Worm (Caenorhabditis elegans) whole organism, late embryonic: ENCODE measurements around the gene C38D4.10.
"Not testable (repeated sequence)": the region's sequence is repeated elsewhere in the genome, so short reads cannot be mapped to it uniquely, and the experiment has no call there.

ENCODE experiments used
- C08G9.2 ChIP-seq: sonication (generic microtip); optimal IDR thresholded peaks from 2 replicates; lab custom pipeline; 2016; ENCODE audit warnings: mild to moderate bottlenecking, missing genetic modification characterization, moderate library complexity, missing compliant biosample characterization
- C38D4.7 ChIP-seq: fragments of 200-800 bp; sonication (Bioruptor generic); optimal IDR thresholded peaks from 2 replicates; lab custom pipeline; 2018; ENCODE audit warnings: mild to moderate bottlenecking, missing genetic modification characterization, moderate library complexity, missing compliant biosample characterization
- F13H6.1 ChIP-seq: sonication (generic microtip); optimal IDR thresholded peaks from 2 replicates; lab custom pipeline; 2016; ENCODE audit warnings: missing genetic modification characterization, missing compliant biosample characterization
- K02D7.2 ChIP-seq: sonication (generic microtip); optimal IDR thresholded peaks from 2 replicates; lab custom pipeline; 2017; ENCODE audit warnings: mild to moderate bottlenecking, missing genetic modification characterization, missing compliant biosample characterization
- K09A11.1 ChIP-seq: sonication (generic microtip); optimal IDR thresholded peaks from 2 replicates; lab custom pipeline; 2017; ENCODE audit warnings: antibody characterized with exemption, mild to moderate bottlenecking, missing genetic modification characterization, missing compliant biosample characterization; ENCODE audit not compliant: insufficient read depth
- Y22D7AL.16 ChIP-seq: sonication (generic microtip); optimal IDR thresholded peaks from 2 replicates; lab custom pipeline; 2016; ENCODE audit warnings: missing genetic modification characterization, missing compliant biosample characterization
- ahr-1 ChIP-seq: sonication (generic microtip); optimal IDR thresholded peaks from 2 replicates; lab custom pipeline; 2016; ENCODE audit warnings: missing genetic modification characterization, missing compliant biosample characterization
- ama-1 ChIP-seq: fragments of 150-350 bp; optimal IDR thresholded peaks from 2 replicates; lab custom pipeline; 2014
- ceh-18 ChIP-seq: sonication (generic microtip); optimal IDR thresholded peaks from 2 replicates; lab custom pipeline; 2016; ENCODE audit warnings: missing genetic modification characterization, missing compliant biosample characterization
- ceh-2 ChIP-seq: sonication (generic microtip); optimal IDR thresholded peaks from 2 replicates; lab custom pipeline; 2016; ENCODE audit warnings: missing genotype, missing genetic modification characterization, missing compliant biosample characterization
- ceh-30 ChIP-seq: fragments of 150-350 bp; optimal IDR thresholded peaks from 2 replicates; lab custom pipeline; 2014; ENCODE audit warnings: missing biosample characterization, missing genetic modification characterization
- ceh-31 ChIP-seq: sonication (generic microtip); optimal IDR thresholded peaks from 2 replicates; lab custom pipeline; 2016; ENCODE audit warnings: missing genetic modification characterization, missing compliant biosample characterization
- ceh-48 ChIP-seq: sonication (generic microtip); optimal IDR thresholded peaks from 2 replicates; lab custom pipeline; 2016; ENCODE audit warnings: missing genetic modification characterization, inconsistent platforms, missing compliant biosample characterization
- ceh-9 ChIP-seq: sonication (generic microtip); optimal IDR thresholded peaks from 2 replicates; lab custom pipeline; 2016; ENCODE audit warnings: mild to moderate bottlenecking, missing genetic modification characterization, inconsistent platforms, missing compliant biosample characterization
- dve-1 ChIP-seq: sonication (generic microtip); optimal IDR thresholded peaks from 2 replicates; lab custom pipeline; 2017; ENCODE audit warnings: antibody characterized with exemption, mild to moderate bottlenecking, missing genetic modification characterization, missing compliant biosample characterization
- elt-2 ChIP-seq: sonication (generic microtip); optimal IDR thresholded peaks from 2 replicates; lab custom pipeline; 2016; ENCODE audit warnings: missing genetic modification reagents, missing genetic modification characterization, missing compliant biosample characterization
- ets-4 ChIP-seq: sonication (generic microtip); optimal IDR thresholded peaks from 2 replicates; lab custom pipeline; 2016; ENCODE audit warnings: missing genetic modification characterization, missing compliant biosample characterization
- fkh-6 ChIP-seq: sonication (generic microtip); optimal IDR thresholded peaks from 2 replicates; lab custom pipeline; 2016; ENCODE audit warnings: missing genetic modification characterization, missing compliant biosample characterization
- hlh-15 ChIP-seq: sonication (generic microtip); optimal IDR thresholded peaks from 2 replicates; lab custom pipeline; 2016; ENCODE audit warnings: missing genetic modification characterization, missing compliant biosample characterization
- hlh-30 ChIP-seq: sonication (generic microtip); optimal IDR thresholded peaks from 2 replicates; lab custom pipeline; 2017; ENCODE audit warnings: antibody characterized with exemption, missing genetic modification characterization, missing compliant biosample characterization; ENCODE audit not compliant: insufficient read depth
- lin-11 ChIP-seq: fragments of 200-800 bp; sonication (Bioruptor generic); optimal IDR thresholded peaks from 2 replicates; lab custom pipeline; 2018; ENCODE audit warnings: mild to moderate bottlenecking, missing genetic modification characterization, missing compliant biosample characterization
- madf-2 ChIP-seq: sonication (generic microtip); optimal IDR thresholded peaks from 2 replicates; lab custom pipeline; 2017; ENCODE audit warnings: missing genetic modification characterization, missing compliant biosample characterization
- nfya-1 ChIP-seq: sonication (generic microtip); optimal IDR thresholded peaks from 2 replicates; lab custom pipeline; 2017; ENCODE audit warnings: missing genetic modification characterization, mild to moderate bottlenecking, missing compliant biosample characterization, antibody characterized with exemption, moderate library complexity
- nhr-232 ChIP-seq: sonication (generic microtip); optimal IDR thresholded peaks from 2 replicates; lab custom pipeline; 2016; ENCODE audit warnings: missing genetic modification characterization, missing compliant biosample characterization
- pha-2 ChIP-seq: sonication (generic microtip); optimal IDR thresholded peaks from 2 replicates; lab custom pipeline; 2017; ENCODE audit warnings: mild to moderate bottlenecking, missing genetic modification characterization, missing compliant biosample characterization
- sdc-2 ChIP-seq: sonication (generic microtip); optimal IDR thresholded peaks from 2 replicates; lab custom pipeline; 2016; ENCODE audit warnings: missing genotype, missing genetic modification characterization, missing compliant biosample characterization
- sox-4 ChIP-seq: sonication (generic microtip); optimal IDR thresholded peaks from 2 replicates; lab custom pipeline; 2017; ENCODE audit warnings: mild to moderate bottlenecking, missing genetic modification characterization, inconsistent platforms, missing compliant biosample characterization
- syd-9 ChIP-seq: sonication (generic microtip); optimal IDR thresholded peaks from 2 replicates; lab custom pipeline; 2016; ENCODE audit warnings: mild to moderate bottlenecking, missing genetic modification characterization, moderate library complexity, missing compliant biosample characterization
- ttx-3 ChIP-seq: sonication (generic microtip); optimal IDR thresholded peaks from 2 replicates; lab custom pipeline; 2016; ENCODE audit warnings: missing genetic modification reagents, missing genetic modification characterization, missing compliant biosample characterization
- unc-42 ChIP-seq: sonication (generic microtip); optimal IDR thresholded peaks from 2 replicates; lab custom pipeline; 2016; ENCODE audit warnings: missing genotype, missing genetic modification characterization, missing compliant biosample characterization
- unc-86 ChIP-seq: sonication (generic microtip); optimal IDR thresholded peaks from 2 replicates; lab custom pipeline; 2016; ENCODE audit warnings: missing genetic modification characterization, missing compliant biosample characterization

The C38D4.10 gene

ce11 chrIII:4766842-4767241, 15.5 kb upstream of the C38D4.10 start:
- TF ChIP-seq ceh-31 (tag; lab: Kevin White, UChicago) (no peak), K09A11.1 (tag; lab: Kevin White, UChicago) (no peak), unc-42 (tag; lab: Kevin White, UChicago) (no peak), Y22D7AL.16 (tag; lab: Kevin White, UChicago) (no peak), ceh-30 (tag; lab: Kevin White, UChicago) (no peak), F13H6.1 (tag; lab: Kevin White, UChicago) (no peak), elt-2 (tag; lab: Kevin White, UChicago) (no peak), ceh-18 (tag; lab: Kevin White, UChicago) (no peak), ama-1 (lab: Kevin White, UChicago) (no peak), dve-1 (tag; lab: Kevin White, UChicago) (no peak), madf-2 (tag; lab: Kevin White, UChicago) (no peak), hlh-30 (tag; lab: Kevin White, UChicago) (no peak), ceh-48 (tag; lab: Kevin White, UChicago) (no peak), syd-9 (tag; lab: Kevin White, UChicago) (no peak), lin-11 (tag; lab: Kevin White, UChicago) (no peak)

ce11 chrIII:4767869-4768645, 14.3 kb upstream of the C38D4.10 start:
- TF ChIP-seq ahr-1 (tag; lab: Kevin White, UChicago): no peak
- no peak for TF ChIP-seq pha-2 (tag; lab: Kevin White, UChicago)
- no peak for TF ChIP-seq elt-2 (tag; lab: Kevin White, UChicago)
- no peak for TF ChIP-seq unc-86
- TF ChIP-seq ceh-31 (tag; lab: Kevin White, UChicago): no peak
- TF ChIP-seq sdc-2 (tag; lab: Kevin White, UChicago): no peak
- TF ChIP-seq ttx-3 (tag; lab: Kevin White, UChicago): no peak

- TF ChIP-seq hlh-15 (tag; lab: Kevin White, UChicago): no peak
- no peak for TF ChIP-seq sox-4 (tag; lab: Kevin White, UChicago)
- no peak for TF ChIP-seq nhr-232 (tag; lab: Kevin White, UChicago)
- no peak for TF ChIP-seq ceh-2 (tag; lab: Kevin White, UChicago)
- no peak for TF ChIP-seq ceh-9 (tag; lab: Kevin White, UChicago)
- TF ChIP-seq ets-4 (tag; lab: Kevin White, UChicago): no peak
- no peak for TF ChIP-seq fkh-6
Observed at ce11 chrIII:4778003-4778402, 4.3 kb upstream of the C38D4.10 start, which contains the start of gene B0393.7. Gene B0393.7 (minus strand): TSS chrIII:4778103.

- no peak for TF ChIP-seq F13H6.1 (tag; lab: Kevin White, UChicago)
- TF ChIP-seq C38D4.7 (GFP tag; lab: Kevin White, UChicago): no peak
- TF ChIP-seq nfya-1: no peak
- no peak for TF ChIP-seq ceh-2 (tag; lab: Kevin White, UChicago)
- TF ChIP-seq K02D7.2 (tag; lab: Kevin White, UChicago): no peak
Observed at ce11 chrIII:4779855-4780254, 2.5 kb upstream of the C38D4.10 start, which contains the start of gene B0393.9. Gene B0393.9 (minus strand): TSS chrIII:4780157.

- not testable (repeated sequence) for TF ChIP-seq hlh-30 (tag; lab: Kevin White, UChicago); C38D4.7 (GFP tag; lab: Kevin White, UChicago); C08G9.2 (tag; lab: Kevin White, UChicago)
Observed at ce11 chrIII:4785131-4785530, 2.8 kb downstream of the C38D4.10 start, which contains the start of gene enu-3.2. Gene enu-3.2 (minus strand): TSS chrIII:4785235.
